Worm (Caenorhabditis elegans) whole organism, L1 larva: ENCODE data around the gene ugt-9.
A peak's percentile ranks its signal among the peaks of the same experiment; 100 is the strongest.

Experiments used
- C16A3.4 ChIP-seq: fragments of 150-350 bp; optimal IDR thresholded peaks from 2 replicates; lab custom pipeline; 2014; ENCODE audit warnings: missing biosample characterization, missing genetic modification characterization
- Y116A8C.19 ChIP-seq: sonication (generic microtip); optimal IDR thresholded peaks from 2 replicates; lab custom pipeline; 2016; ENCODE audit warnings: missing compliant biosample characterization, missing genetic modification characterization, borderline replicate concordance
- alr-1 ChIP-seq: fragments of 200-800 bp; sonication (Bioruptor generic); optimal IDR thresholded peaks from 2 replicates; lab custom pipeline; 2018; ENCODE audit warnings: borderline replicate concordance, mild to moderate bottlenecking, missing genetic modification characterization, missing compliant biosample characterization
- ceh-88 ChIP-seq: fragments of 200-800 bp; sonication (Bioruptor generic); IDR thresholded peaks from 2 replicates; pipeline ENCODE4 v1.3.6; 2022; ENCODE audit warnings: missing genetic modification characterization, missing compliant biosample characterization
- dsc-1 ChIP-seq: sonication (generic microtip); optimal IDR thresholded peaks from 2 replicates; lab custom pipeline; 2016; ENCODE audit warnings: mild to moderate bottlenecking, missing genetic modification characterization, missing compliant biosample characterization
- efl-1 ChIP-seq, 4 experiments: fragments of 150-350 bp; optimal IDR thresholded peaks in 3 of 4; peaks in 1 of 4; 1 replicate in 1 of 4; 2 replicates in 3 of 4; lab custom pipeline; 2014; ENCODE audit warnings: missing biosample characterization in 2 of 4, missing genetic modification characterization in 2 of 4, missing genetic modification reagents in 2 of 4
- egl-13 ChIP-seq: sonication (generic microtip); optimal IDR thresholded peaks from 2 replicates; lab custom pipeline; 2016; ENCODE audit warnings: missing genotype, missing genetic modification reagents, missing genetic modification characterization, missing compliant biosample characterization
- elt-3 ChIP-seq, 6 experiments: fragments of 150-350 bp in 1 of 6; sonication (generic microtip); optimal IDR thresholded peaks; 2 replicates each; lab custom pipeline; 2017 to 2018; ENCODE audit warnings: missing biosample characterization in 6 of 6, missing genetic modification characterization in 6 of 6, inconsistent platforms in 1 of 6
- ets-5 ChIP-seq: fragments of 200-800 bp; sonication (Bioruptor generic); IDR thresholded peaks from 2 replicates; pipeline ENCODE4 v1.3.6; 2022; ENCODE audit warnings: missing genetic modification characterization, missing compliant biosample characterization
- fkh-4 ChIP-seq: sonication (generic microtip); optimal IDR thresholded peaks from 2 replicates; lab custom pipeline; 2016; ENCODE audit warnings: missing compliant biosample characterization, missing genetic modification characterization, borderline replicate concordance
- fkh-8 ChIP-seq: sonication (generic microtip); optimal IDR thresholded peaks from 2 replicates; lab custom pipeline; 2016; ENCODE audit warnings: mild to moderate bottlenecking, missing genetic modification characterization, missing compliant biosample characterization
- grh-1 ChIP-seq: fragments of 200-800 bp; sonication (Bioruptor generic); IDR thresholded peaks from 2 replicates; pipeline ENCODE4 v1.3.6; 2022; ENCODE audit warnings: missing genetic modification reagents, missing genetic modification characterization, missing compliant biosample characterization
- hlh-4 ChIP-seq: sonication (generic microtip); optimal IDR thresholded peaks from 2 replicates; lab custom pipeline; 2016; ENCODE audit warnings: mild to moderate bottlenecking, missing genetic modification characterization, missing compliant biosample characterization
- lin-14 ChIP-seq: fragments of 200-800 bp; sonication (Bioruptor generic); optimal IDR thresholded peaks from 2 replicates; lab custom pipeline; 2018; ENCODE audit warnings: mild to moderate bottlenecking, missing genetic modification characterization, moderate library complexity, missing compliant biosample characterization
- lin-35 ChIP-seq, 2 experiments: fragments of 150-350 bp; optimal IDR thresholded peaks; 2 replicates each; lab custom pipeline; 2014; ENCODE audit warnings: missing biosample characterization in 2 of 2, missing genetic modification characterization in 2 of 2, missing genetic modification reagents in 2 of 2
- lsy-2 ChIP-seq, 2 experiments: fragments of 150-350 bp; optimal IDR thresholded peaks; 2 replicates each; lab custom pipeline; 2014; ENCODE audit warnings: missing biosample characterization in 2 of 2, missing genetic modification characterization in 2 of 2
- mep-1 ChIP-seq: fragments of 150-350 bp; optimal IDR thresholded peaks from 2 replicates; lab custom pipeline; 2014; ENCODE audit warnings: missing biosample characterization, missing genetic modification characterization
- nhr-11 ChIP-seq: fragments of 150-350 bp; optimal IDR thresholded peaks from 2 replicates; lab custom pipeline; 2014; ENCODE audit warnings: missing biosample characterization, missing genetic modification characterization
- nhr-12 ChIP-seq: sonication (generic microtip); optimal IDR thresholded peaks from 2 replicates; lab custom pipeline; 2017; ENCODE audit warnings: missing biosample characterization, missing genetic modification characterization
- nhr-19 ChIP-seq: fragments of 200-800 bp; sonication (Bioruptor generic); conservative IDR thresholded peaks from 2 replicates; pipeline ENCODE4 v1.3.6; 2022; ENCODE audit warnings: missing genetic modification characterization, missing compliant biosample characterization
- nhr-20 ChIP-seq: sonication (generic microtip); optimal IDR thresholded peaks from 2 replicates; lab custom pipeline; 2016; ENCODE audit warnings: mild to moderate bottlenecking, missing genetic modification characterization, missing compliant biosample characterization
- nhr-47 ChIP-seq: sonication (generic microtip); optimal IDR thresholded peaks from 2 replicates; lab custom pipeline; 2016; ENCODE audit warnings: mild to moderate bottlenecking, missing genetic modification characterization, moderate library complexity, missing compliant biosample characterization
- nhr-71 ChIP-seq: sonication (generic microtip); optimal IDR thresholded peaks from 2 replicates; lab custom pipeline; 2016; ENCODE audit warnings: mild to moderate bottlenecking, missing genetic modification characterization, moderate library complexity, missing compliant biosample characterization
- nhr-77 ChIP-seq: fragments of 150-350 bp; optimal IDR thresholded peaks from 2 replicates; lab custom pipeline; 2014; ENCODE audit warnings: missing biosample characterization, missing genetic modification characterization
- nhr-84 ChIP-seq: sonication (generic microtip); optimal IDR thresholded peaks from 2 replicates; lab custom pipeline; 2017; ENCODE audit warnings: missing biosample characterization, missing genetic modification characterization
- nhr-85 ChIP-seq: sonication (generic microtip); peaks from one replicate; lab custom pipeline; 2016; ENCODE audit warnings: missing genetic modification characterization, inconsistent platforms, missing compliant biosample characterization
- nhr-90 ChIP-seq: sonication (generic microtip); optimal IDR thresholded peaks from 2 replicates; lab custom pipeline; 2016; ENCODE audit warnings: mild to moderate bottlenecking, missing genetic modification characterization, missing compliant biosample characterization; ENCODE audit not compliant: poor library complexity
- snu-23 ChIP-seq: sonication (generic microtip); optimal IDR thresholded peaks from 2 replicates; lab custom pipeline; 2016; ENCODE audit warnings: missing genetic modification characterization, missing compliant biosample characterization
- unc-30 ChIP-seq: sonication (generic microtip); optimal IDR thresholded peaks from 2 replicates; lab custom pipeline; 2017; ENCODE audit warnings: missing biosample characterization, missing genetic modification characterization
- unc-86 ChIP-seq: sonication (generic microtip); optimal IDR thresholded peaks from 2 replicates; lab custom pipeline; 2016; ENCODE audit warnings: missing genetic modification characterization, missing compliant biosample characterization
- unc-98 ChIP-seq: fragments of 200-800 bp; sonication (Bioruptor generic); IDR thresholded peaks from 2 replicates; pipeline ENCODE4 v1.3.6; 2022; ENCODE audit warnings: missing genetic modification characterization, missing compliant biosample characterization
- xbp-1 ChIP-seq: sonication (generic microtip); optimal IDR thresholded peaks from 2 replicates; lab custom pipeline; 2016; ENCODE audit warnings: missing genetic modification characterization, missing compliant biosample characterization
- zag-1 ChIP-seq: fragments of 150-350 bp; optimal IDR thresholded peaks from 2 replicates; lab custom pipeline; 2014; ENCODE audit warnings: missing biosample characterization, missing genetic modification characterization
- ztf-4 ChIP-seq: fragments of 150-350 bp; optimal IDR thresholded peaks from 2 replicates; lab custom pipeline; 2014; ENCODE audit warnings: missing biosample characterization, missing genetic modification characterization

Gene ugt-9

ce11 chrV:4857561-4857960, 38.3 kb upstream of the ugt-9 start:
- TF ChIP-seq nhr-90 (tag; lab: Kevin White, UChicago) (no peak), ztf-4 (tag; lab: Kevin White, UChicago) (no peak), grh-1 (GFP tag; lab: Robert Waterston, UW) (no peak), nhr-77 (no peak), nhr-12 (tag; lab: Kevin White, UChicago) (no peak), ets-5 (GFP tag; lab: Robert Waterston, UW) (no peak), xbp-1 (no peak), hlh-4 (tag; lab: Kevin White, UChicago) (no peak), nhr-71 (no peak), unc-30 (tag; lab: Kevin White, UChicago) (no peak)

DNA sequence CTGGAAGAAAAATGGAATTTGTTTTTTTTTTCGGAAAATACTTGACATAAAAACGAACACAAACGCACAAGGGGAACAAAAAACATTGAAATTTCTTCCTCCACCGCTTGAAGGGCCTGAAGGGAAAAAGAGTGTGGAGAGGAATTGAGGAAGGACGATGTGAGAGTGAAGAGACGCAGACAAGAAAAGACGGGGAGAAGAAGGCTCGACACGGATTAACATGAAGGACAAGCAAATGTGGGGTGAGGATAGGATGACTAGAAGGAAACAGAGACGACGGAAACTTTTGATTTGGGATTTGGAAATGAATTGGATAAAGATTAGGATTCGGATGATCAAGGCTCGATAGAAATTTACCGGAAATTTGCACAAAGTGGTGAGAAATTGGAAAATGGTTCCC, 35.3 kb upstream of the ugt-9 start:
- peak; percentile 22 for TF ChIP-seq egl-13 (tag; lab: Kevin White, UChicago)
- TF ChIP-seq nhr-47 (tag; lab: Kevin White, UChicago): peak; percentile 25
- no peak for TF ChIP-seq elt-3 (tag; optimal IDR thresholded peaks at IDR 0.05; lab: Kevin White, UChicago)
- peak; percentile 15 for TF ChIP-seq fkh-8 (tag; lab: Kevin White, UChicago)
- no peak for TF ChIP-seq zag-1 (tag; lab: Kevin White, UChicago)
- TF ChIP-seq unc-98 (GFP tag; lab: Robert Waterston, UW): no peak
- TF ChIP-seq snu-23: peak; percentile 18
- TF ChIP-seq lsy-2 (tag; optimal IDR thresholded peaks at IDR 0.05; lab: Kevin White, UChicago): peak in 1 of 2 experiments; percentile 13
- TF ChIP-seq lin-14 (GFP tag; lab: Kevin White, UChicago): peak; percentile 57
- peak; percentile 50 for TF ChIP-seq dsc-1
- peak; percentile 37 for TF ChIP-seq nhr-71
- peak; percentile 9 to 15 for TF ChIP-seq efl-1 (optimal IDR thresholded peaks at IDR 0.05; lab: Kevin White, UChicago)
- TF ChIP-seq efl-1 (GFP tag; optimal IDR thresholded peaks at IDR 0.05 in 1 of 2; lab: Kevin White, UChicago): peak in 1 of 2 experiments; percentile 78
- no peak for TF ChIP-seq grh-1 (GFP tag; lab: Robert Waterston, UW)

DNA sequence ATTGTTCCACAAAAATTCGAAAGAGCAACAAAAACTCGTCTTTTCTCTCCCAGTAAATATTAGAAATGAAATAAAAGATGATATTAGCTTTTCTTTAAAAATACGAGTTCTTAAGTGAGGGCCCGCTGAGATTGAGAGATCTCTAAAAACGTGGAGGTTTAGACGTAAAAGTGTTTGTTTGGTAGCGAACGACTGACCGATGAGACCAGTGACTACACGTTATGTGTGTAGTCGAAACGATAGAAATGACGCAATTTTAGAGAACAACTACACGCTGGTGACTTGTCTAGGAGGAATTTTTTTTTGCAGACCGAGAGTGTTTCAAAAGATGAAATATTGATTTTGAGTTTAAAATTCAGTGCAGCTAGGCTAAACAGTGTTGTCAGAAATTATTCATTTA, 33.1 kb upstream of the ugt-9 start, which contains the start of gene C37H5.13:
C37H5.13 (minus strand) TSS at position 229 of the 400 bp plus-strand sequence.
- TF ChIP-seq ceh-88 (GFP tag; lab: Robert Waterston, UW) (no peak), ztf-4 (tag; lab: Kevin White, UChicago) (peak; percentile 18), nhr-20 (tag; lab: Kevin White, UChicago) (peak; percentile 53), lin-35 (GFP tag; optimal IDR thresholded peaks at IDR 0.05; lab: Kevin White, UChicago) (peak in 1 of 2 experiments; percentile 32), lin-14 (GFP tag; lab: Kevin White, UChicago) (peak; percentile 73), nhr-71 (peak; percentile 49), zag-1 (tag; lab: Kevin White, UChicago) (no peak), nhr-85 (tag; lab: Kevin White, UChicago) (peak; percentile 50), nhr-77 (peak; percentile 27), C16A3.4 (tag; lab: Kevin White, UChicago) (peak; percentile 1), mep-1 (peak; percentile 21), snu-23 (peak; percentile 31), nhr-84 (tag; lab: Kevin White, UChicago) (no peak)
- TF ChIP-seq, all 84 proteins: peak for 10

- TF ChIP-seq unc-86 (tag; lab: Kevin White, UChicago) (no peak), nhr-47 (tag; lab: Kevin White, UChicago) (no peak), Y116A8C.19 (tag; lab: Kevin White, UChicago) (no peak), nhr-19 (GFP tag; lab: Robert Waterston, UW) (no peak), nhr-11 (tag; lab: Kevin White, UChicago) (no peak), alr-1 (no peak), ets-5 (GFP tag; lab: Robert Waterston, UW) (no peak), dsc-1 (peak; percentile 92), fkh-8 (tag; lab: Kevin White, UChicago) (peak; percentile 4), fkh-4 (tag; lab: Kevin White, UChicago) (peak; percentile 78)
- TF ChIP-seq, all 84 proteins: peak for 3
Measured at ce11 chrV:4864330-4864729, 31.5 kb upstream of the ugt-9 start.
